Worm (Caenorhabditis elegans): ENCODE data around the gene M01F1.9.

DNA sequence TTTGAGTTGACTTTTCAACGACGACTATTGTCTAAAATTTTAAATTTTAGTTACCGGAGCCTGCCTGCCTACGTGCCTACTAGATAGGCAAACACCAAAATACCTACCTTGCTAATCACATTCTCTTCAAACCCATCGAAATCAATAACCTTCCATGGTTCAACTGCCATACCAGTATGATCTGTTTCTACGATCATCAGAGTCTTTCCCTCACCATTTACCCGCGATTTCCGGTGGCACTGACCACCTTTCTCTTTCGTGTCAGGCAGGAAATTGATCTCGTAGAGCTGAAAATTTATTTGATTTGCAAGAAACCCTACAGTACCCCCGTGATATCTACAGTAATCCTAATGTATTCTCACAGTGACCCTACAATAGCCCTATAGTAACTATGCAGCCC is 13.9 kb downstream of the M01F1.9 start:
- no peak for TF ChIP-seq dao-5 (tag; optimal IDR thresholded peaks at IDR 0.05)
- no peak for TF ChIP-seq him-1 (tag; optimal IDR thresholded peaks at IDR 0.05)

Measured in whole organism, L4/young adult.